Fruit fly (Drosophila melanogaster) whole organism, prepupa: ENCODE measurements around the gene Tb.
A peak's percentile ranks its signal among the peaks of the same experiment; 100 is the strongest.

Experiments
- Blimp-1 ChIP-seq: fragments of 200-800 bp; sonication (Bioruptor generic); optimal IDR thresholded peaks from 3 replicates; lab custom pipeline; 2017; ENCODE audit warnings: missing biosample characterization, missing genetic modification characterization, mild to moderate bottlenecking, moderate library complexity, missing genetic modification reagents
- CG10631 ChIP-seq: fragments of 200-800 bp; sonication (Bioruptor generic); optimal IDR thresholded peaks from 2 replicates; lab custom pipeline; 2016; ENCODE audit warnings: missing biosample characterization, missing genetic modification characterization
- CG10669 ChIP-seq: fragments of 200-800 bp; sonication (Bioruptor generic); optimal IDR thresholded peaks from 3 replicates; lab custom pipeline; 2018; ENCODE audit warnings: missing biosample characterization, mild to moderate bottlenecking, missing genetic modification characterization, moderate library complexity
- CG11762 ChIP-seq: fragments of 200-800 bp; sonication (Bioruptor generic); optimal IDR thresholded peaks from 3 replicates; lab custom pipeline; 2016; ENCODE audit warnings: missing biosample characterization, missing genetic modification characterization; ENCODE audit not compliant: insufficient read depth
- CG16779 ChIP-seq: fragments of 200-800 bp; sonication (Bioruptor generic); optimal IDR thresholded peaks from 3 replicates; lab custom pipeline; 2017; ENCODE audit warnings: missing biosample characterization, mild to moderate bottlenecking, missing genetic modification characterization
- CG3032 ChIP-seq: fragments of 200-800 bp; optimal IDR thresholded peaks from 2 replicates; lab custom pipeline; 2019; ENCODE audit warnings: missing biosample characterization, mild to moderate bottlenecking, missing genetic modification characterization, moderate library complexity
- CG31627 ChIP-seq: fragments of 200-800 bp; sonication (Bioruptor generic); optimal IDR thresholded peaks from 3 replicates; lab custom pipeline; 2016; ENCODE audit warnings: missing biosample characterization, missing genetic modification characterization
- CG4318 ChIP-seq: fragments of 200-800 bp; sonication (Bioruptor generic); optimal IDR thresholded peaks from 3 replicates; lab custom pipeline; 2017; ENCODE audit warnings: missing biosample characterization, mild to moderate bottlenecking, missing genetic modification characterization
- CG6276 ChIP-seq: fragments of 200-800 bp; sonication (Bioruptor generic); optimal IDR thresholded peaks from 2 replicates; lab custom pipeline; 2017; ENCODE audit warnings: missing biosample characterization, mild to moderate bottlenecking, missing genetic modification characterization
- CG6792 ChIP-seq: fragments of 200-800 bp; sonication (Bioruptor generic); optimal IDR thresholded peaks from 3 replicates; lab custom pipeline; 2016; ENCODE audit warnings: missing biosample characterization, missing genetic modification characterization
- CG6808 ChIP-seq: fragments of 200-800 bp; sonication (Bioruptor generic); optimal IDR thresholded peaks from 3 replicates; lab custom pipeline; 2017; ENCODE audit warnings: missing biosample characterization, missing genetic modification characterization, mild to moderate bottlenecking, moderate library complexity, missing genetic modification reagents
- CG6854 ChIP-seq: fragments of 200-800 bp; sonication (Bioruptor generic); optimal IDR thresholded peaks from 2 replicates; lab custom pipeline; 2017; ENCODE audit warnings: missing biosample characterization, mild to moderate bottlenecking, missing genetic modification characterization
- CG7368 ChIP-seq: fragments of 200-800 bp; sonication (Bioruptor generic); optimal IDR thresholded peaks from 3 replicates; lab custom pipeline; 2016; ENCODE audit warnings: missing biosample characterization, missing genetic modification characterization
- CG8119 ChIP-seq: fragments of 200-800 bp; sonication (Bioruptor generic); IDR thresholded peaks from 3 replicates; pipeline ENCODE4 v1.3.6; 2022; ENCODE audit warnings: missing biosample characterization, missing genetic modification characterization
- CG8319 ChIP-seq: fragments of 200-800 bp; sonication (Bioruptor generic); optimal IDR thresholded peaks from 3 replicates; lab custom pipeline; 2016; ENCODE audit warnings: missing biosample characterization, missing genetic modification characterization
- CG8632 ChIP-seq: fragments of 200-800 bp; sonication (Bioruptor generic); optimal IDR thresholded peaks from 3 replicates; lab custom pipeline; 2016; ENCODE audit warnings: missing biosample characterization, missing genetic modification characterization
- Eip78C ChIP-seq: fragments of 200-800 bp; sonication (Bioruptor generic); peaks from one replicate; lab custom pipeline; 2016; ENCODE audit warnings: missing biosample characterization, missing genetic modification characterization
- Ets96B ChIP-seq: fragments of 200-800 bp; optimal IDR thresholded peaks from 2 replicates; lab custom pipeline; 2019; ENCODE audit warnings: missing biosample characterization, mild to moderate bottlenecking, missing genetic modification characterization, moderate library complexity
- Hr38 ChIP-seq: sonication (Bioruptor generic); optimal IDR thresholded peaks from 2 replicates; lab custom pipeline; 2016; ENCODE audit warnings: missing biosample characterization, missing genetic modification characterization
- Hr39 ChIP-seq: fragments of 200-800 bp; sonication (Bioruptor generic); optimal IDR thresholded peaks from 2 replicates; lab custom pipeline; 2016; ENCODE audit warnings: missing biosample characterization, missing genetic modification characterization
- Lpt ChIP-seq: fragments of 200-800 bp; sonication (Bioruptor generic); optimal IDR thresholded peaks from 3 replicates; lab custom pipeline; 2016; ENCODE audit warnings: missing biosample characterization, missing genetic modification characterization
- Sox14 ChIP-seq: fragments of 200-800 bp; sonication (Bioruptor generic); optimal IDR thresholded peaks from 3 replicates; lab custom pipeline; 2016; ENCODE audit warnings: missing biosample characterization, missing genetic modification characterization
- Sox15 ChIP-seq: fragments of 200-800 bp; sonication (Bioruptor generic); optimal IDR thresholded peaks from 3 replicates; lab custom pipeline; 2016; ENCODE audit warnings: missing biosample characterization, missing genetic modification characterization
- cyc ChIP-seq: fragments of 200-800 bp; sonication (Bioruptor generic); optimal IDR thresholded peaks from 3 replicates; lab custom pipeline; 2016; ENCODE audit warnings: missing biosample characterization, missing genetic modification characterization
- dsx ChIP-seq: fragments of 200-800 bp; optimal IDR thresholded peaks from 3 replicates; lab custom pipeline; 2019; ENCODE audit warnings: missing biosample characterization, mild to moderate bottlenecking, missing genetic modification characterization, moderate library complexity; ENCODE audit not compliant: poor library complexity, severe bottlenecking
- esn ChIP-seq: fragments of 200-800 bp; sonication (Bioruptor generic); optimal IDR thresholded peaks from 2 replicates; lab custom pipeline; 2016; ENCODE audit warnings: missing biosample characterization, mild to moderate bottlenecking, missing genetic modification characterization, moderate library complexity
- fd85E ChIP-seq: fragments of 200-800 bp; sonication (Bioruptor generic); optimal IDR thresholded peaks from 3 replicates; lab custom pipeline; 2016; ENCODE audit warnings: missing biosample characterization, missing genetic modification characterization
- salr ChIP-seq, 2 experiments: fragments of 200-800 bp; sonication (Bioruptor generic); optimal IDR thresholded peaks; 3 replicates each; lab custom pipeline; 2016 to 2018; ENCODE audit warnings: missing biosample characterization in 2 of 2, missing genetic modification characterization in 2 of 2, mild to moderate bottlenecking in 1 of 2
- ss ChIP-seq, 2 experiments: fragments of 200-800 bp; sonication (Bioruptor generic); optimal IDR thresholded peaks; 2 replicates in 1 of 2; 3 replicates in 1 of 2; lab custom pipeline; 2017 to 2018; ENCODE audit warnings: mild to moderate bottlenecking in 2 of 2, missing biosample characterization in 2 of 2, missing genetic modification characterization in 2 of 2, moderate library complexity in 1 of 2
- svp ChIP-seq: fragments of 200-800 bp; sonication (Bioruptor generic); peaks from one replicate; lab custom pipeline; 2016; ENCODE audit warnings: missing biosample characterization, missing genetic modification characterization
- topi ChIP-seq: fragments of 200-800 bp; sonication (Bioruptor generic); optimal IDR thresholded peaks from 3 replicates; lab custom pipeline; 2016; ENCODE audit warnings: missing biosample characterization, missing genetic modification characterization
- vri ChIP-seq: fragments of 200-800 bp; sonication (Bioruptor generic); optimal IDR thresholded peaks from 3 replicates; lab custom pipeline; 2016; ENCODE audit warnings: missing biosample characterization, mild to moderate bottlenecking, missing genetic modification characterization

Gene Tb

dm6 chr3R:26631334-26631919, 24.8 kb upstream of the Tb start, which contains the start of gene TwdlN:
TSS of gene TwdlN (plus strand) at chr3R:26631869.
- TF ChIP-seq Eip78C, result no peak
- no peak for TF ChIP-seq Blimp-1 (GFP tag; lab: Kevin White, UChicago)
- no peak for TF ChIP-seq Ets96B (tag; lab: Kevin White, UChicago)
- TF ChIP-seq CG6792 (GFP tag; lab: Kevin White, UChicago), result no peak
- no peak for TF ChIP-seq topi (GFP tag; lab: Kevin White, UChicago)
- no peak for TF ChIP-seq CG31627 (GFP tag; lab: Kevin White, UChicago)
- no peak for TF ChIP-seq CG6276 (GFP tag; lab: Kevin White, UChicago)
- TF ChIP-seq CG7368, result no peak

dm6 chr3R:26633010-26633409, 23.2 kb upstream of the Tb start:
- TF ChIP-seq CG16779 (tag; lab: Kevin White, UChicago), result no peak
- TF ChIP-seq Ets96B (tag; lab: Kevin White, UChicago), result no peak
- TF ChIP-seq salr (GFP tag; optimal IDR thresholded peaks at IDR 0.05; lab: Kevin White, UChicago), result no peak
- no peak for TF ChIP-seq CG6808
- no peak for TF ChIP-seq vri
- no peak for TF ChIP-seq esn
- TF ChIP-seq CG6276 (GFP tag; lab: Kevin White, UChicago), result no peak
- TF ChIP-seq cyc (GFP tag; lab: Kevin White, UChicago), result no peak
- TF ChIP-seq CG3032 (tag; lab: Kevin White, UChicago), result no peak
- TF ChIP-seq Blimp-1 (GFP tag; lab: Kevin White, UChicago), result no peak
- no peak for TF ChIP-seq fd85E (GFP tag; lab: Kevin White, UChicago)
- TF ChIP-seq CG8119 (GFP tag; lab: Robert Waterston, UW), result no peak
- no peak for TF ChIP-seq ss (GFP tag; optimal IDR thresholded peaks at IDR 0.05; lab: Kevin White, UChicago)

- TF ChIP-seq Sox15 (no peak), svp (GFP tag; lab: Kevin White, UChicago) (no peak), fd85E (GFP tag; lab: Kevin White, UChicago) (no peak), CG6854 (GFP tag; lab: Kevin White, UChicago) (no peak), CG6276 (GFP tag; lab: Kevin White, UChicago) (no peak), Lpt (no peak), vri (no peak), Hr38 (GFP tag; lab: Kevin White, UChicago) (no peak), Sox14 (GFP tag; lab: Kevin White, UChicago) (no peak), CG4318 (GFP tag; lab: Kevin White, UChicago) (no peak), dsx (no peak)
These were observed 22.8 kb upstream of the Tb start, which contains the start of gene TwdlH for dm6 chr3R:26633432-26633831. TSS of gene TwdlH (plus strand) at chr3R:26633732.

DNA sequence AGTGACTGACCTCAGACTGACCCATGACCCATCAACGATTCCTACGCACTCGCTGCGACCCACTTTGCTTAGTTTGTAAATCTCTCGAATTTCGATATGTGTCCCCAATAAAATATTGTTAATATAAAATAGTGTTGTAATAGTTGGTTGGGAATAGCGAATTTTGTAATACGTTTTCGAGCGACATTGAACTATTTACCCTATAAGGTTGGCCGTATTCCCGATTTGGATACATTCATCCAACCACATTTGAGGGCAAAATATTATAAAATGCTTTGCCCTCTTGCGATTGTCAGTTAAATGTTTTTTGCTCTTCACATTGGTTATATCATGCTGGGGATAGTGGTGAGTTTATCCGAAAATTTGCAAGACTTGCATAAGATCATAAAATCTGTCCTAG, 21.7 kb upstream of the Tb start, which contains the start of gene TwdlR:
TwdlR (plus strand) TSS at position 301 of the 400 bp plus-strand sequence.
- TF ChIP-seq Hr39 (GFP tag; lab: Kevin White, UChicago) (no peak), CG7368 (no peak)

DNA sequence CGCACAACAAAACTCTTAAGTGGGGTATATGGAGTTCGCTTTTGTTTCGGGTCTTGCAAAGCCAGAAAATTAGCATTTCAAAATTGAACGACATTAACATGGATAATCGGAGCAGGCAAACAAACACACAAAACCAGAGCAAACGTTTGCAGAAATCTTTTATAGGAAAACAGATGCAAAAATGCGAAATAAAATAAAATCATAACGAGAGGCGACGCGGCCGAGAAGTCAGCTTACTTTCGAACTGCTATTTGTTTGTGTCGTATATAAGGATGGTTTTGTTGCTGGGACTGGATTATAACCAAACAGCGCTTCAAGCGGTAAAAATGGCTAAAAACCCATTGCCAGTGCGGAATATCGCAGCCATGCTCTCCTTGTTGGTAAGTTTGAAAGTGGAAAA, 19.9 kb upstream of the Tb start, which contains the start of gene TwdlS:
TwdlS (plus strand) TSS at position 301 of the 400 bp plus-strand sequence.
- TF ChIP-seq CG10669, result no peak
- no peak for TF ChIP-seq CG11762
- peak; percentile 24 for TF ChIP-seq svp (GFP tag; lab: Kevin White, UChicago)

- TF ChIP-seq CG6808, result no peak
- no peak for TF ChIP-seq CG11762
- no peak for TF ChIP-seq topi (GFP tag; lab: Kevin White, UChicago)
- no peak for TF ChIP-seq CG8632
- TF ChIP-seq Ets96B (tag; lab: Kevin White, UChicago), result no peak
- TF ChIP-seq CG6854 (GFP tag; lab: Kevin White, UChicago), result no peak
- TF ChIP-seq CG10631, result no peak
- TF ChIP-seq CG8319, result no peak
- no peak for TF ChIP-seq salr (GFP tag; optimal IDR thresholded peaks at IDR 0.05; lab: Kevin White, UChicago)
These were observed 16.7 kb upstream of the Tb start, which contains the start of gene TwdlD for dm6 chr3R:26639503-26640075. TSS of gene TwdlD (plus strand) at chr3R:26640025.
